Worm (Caenorhabditis elegans) whole organism, L4/young adult: ENCODE data around the gene ZK177.12.

Source experiments
- W03F9.2 ChIP-seq: fragments of 150-350 bp; optimal IDR thresholded peaks from 2 replicates; lab custom pipeline; 2014; ENCODE audit warnings: missing biosample characterization, missing genetic modification characterization
- dao-5 ChIP-seq: sonication (generic microtip); optimal IDR thresholded peaks from 2 replicates; lab custom pipeline; 2016; ENCODE audit warnings: missing genotype, missing genetic modification characterization, moderate library complexity, missing compliant biosample characterization
- him-1 ChIP-seq: sonication (generic microtip); optimal IDR thresholded peaks from 2 replicates; lab custom pipeline; 2016; ENCODE audit warnings: missing genotype, missing genetic modification reagents, missing genetic modification characterization, missing compliant biosample characterization

- TF ChIP-seq W03F9.2 (tag; lab: Kevin White, UChicago) (no peak), him-1 (tag; lab: Kevin White, UChicago) (no peak), dao-5 (tag; lab: Kevin White, UChicago) (no peak)
Measured at ce11 chrII:5561392-5561791, 39.9 kb downstream of the ZK177.12 start, which contains the start of gene C17C3.3.
